Worm (Caenorhabditis elegans) whole organism, young adult: ENCODE data around the gene C28H8.2.

Source experiments
- B0019.2 ChIP-seq: fragments of 200-800 bp; sonication (Bioruptor generic); conservative IDR thresholded peaks from 2 replicates; pipeline ENCODE4 v1.3.6; 2022; ENCODE audit warnings: missing genetic modification reagents, missing genetic modification characterization, missing compliant biosample characterization
- F37B4.10 ChIP-seq: fragments of 200-800 bp; sonication (Bioruptor generic); IDR thresholded peaks from 2 replicates; pipeline ENCODE4 v1.3.6; 2022; ENCODE audit warnings: missing genetic modification characterization, missing compliant biosample characterization
- F39B2.1 ChIP-seq: fragments of 200-800 bp; sonication (Bioruptor generic); IDR thresholded peaks from 2 replicates; pipeline ENCODE4 v1.3.6; 2022; ENCODE audit warnings: missing genetic modification reagents, missing genetic modification characterization, missing compliant biosample characterization
- F55B11.4 ChIP-seq: sonication (generic microtip); optimal IDR thresholded peaks from 2 replicates; lab custom pipeline; 2016; ENCODE audit warnings: missing compliant biosample characterization, missing genetic modification characterization, borderline replicate concordance; ENCODE audit not compliant: insufficient read depth
- K11D2.4 ChIP-seq: fragments of 200-800 bp; sonication (Bioruptor generic); IDR thresholded peaks from 2 replicates; pipeline ENCODE4 v1.3.6; 2022; ENCODE audit warnings: missing genetic modification reagents, missing genetic modification characterization, missing compliant biosample characterization
- T07F8.4 ChIP-seq: sonication (generic microtip); optimal IDR thresholded peaks from 2 replicates; lab custom pipeline; 2016; ENCODE audit warnings: mild to moderate bottlenecking, missing genetic modification characterization, moderate library complexity, missing compliant biosample characterization
- Y56A3A.18 ChIP-seq: fragments of 200-800 bp; sonication (Bioruptor generic); IDR thresholded peaks from 2 replicates; pipeline ENCODE4 v1.3.6; 2022; ENCODE audit warnings: missing genetic modification reagents, missing genetic modification characterization, missing compliant biosample characterization
- Y67H2A.10 ChIP-seq: fragments of 200-800 bp; sonication (Bioruptor generic); conservative IDR thresholded peaks from 2 replicates; pipeline ENCODE4 v1.3.6; 2022; ENCODE audit warnings: missing genetic modification reagents, missing genetic modification characterization, missing compliant biosample characterization
- Y79H2A.3 ChIP-seq: fragments of 200-800 bp; sonication (Bioruptor generic); conservative IDR thresholded peaks from 2 replicates; pipeline ENCODE4 v1.3.6; 2022; ENCODE audit warnings: missing genetic modification reagents, missing genetic modification characterization, missing compliant biosample characterization
- ZK185.1 ChIP-seq: sonication (generic microtip); optimal IDR thresholded peaks from 2 replicates; lab custom pipeline; 2016; ENCODE audit warnings: mild to moderate bottlenecking, missing genetic modification characterization, missing compliant biosample characterization; ENCODE audit not compliant: poor library complexity, severe bottlenecking
- akir-1 ChIP-seq: fragments of 200-800 bp; sonication (Bioruptor generic); optimal IDR thresholded peaks from 2 replicates; lab custom pipeline; 2018; ENCODE audit warnings: mild to moderate bottlenecking, missing genetic modification characterization, moderate library complexity, missing compliant biosample characterization
- attf-5 ChIP-seq: fragments of 200-800 bp; sonication (Bioruptor generic); optimal IDR thresholded peaks from 2 replicates; lab custom pipeline; 2018; ENCODE audit warnings: mild to moderate bottlenecking, missing genetic modification characterization, missing compliant biosample characterization
- cebp-1 ChIP-seq, 2 experiments: fragments of 200-800 bp in 1 of 2; sonication (Bioruptor generic) in 1 of 2; sonication (generic microtip) in 1 of 2; IDR thresholded peaks in 1 of 2; optimal IDR thresholded peaks in 1 of 2; 2 replicates each; pipeline versions ENCODE4 v1.3.6 to Lab custom; 2017 to 2022; ENCODE audit warnings: missing compliant biosample characterization in 2 of 2, missing genetic modification characterization in 2 of 2, mild to moderate bottlenecking in 1 of 2, missing genetic modification reagents in 1 of 2, moderate library complexity in 1 of 2
- cebp-2 ChIP-seq: fragments of 200-800 bp; sonication (Bioruptor generic); IDR thresholded peaks from 2 replicates; pipeline ENCODE4 v1.3.6; 2022; ENCODE audit warnings: missing genetic modification characterization, missing compliant biosample characterization
- chd-7 ChIP-seq: sonication (generic microtip); optimal IDR thresholded peaks from 2 replicates; lab custom pipeline; 2016; ENCODE audit warnings: mild to moderate bottlenecking, missing genetic modification characterization, moderate library complexity, missing compliant biosample characterization
- dox-1 ChIP-seq: fragments of 200-800 bp; sonication (Bioruptor generic); IDR thresholded peaks from 2 replicates; pipeline ENCODE4 v1.3.6; 2022; ENCODE audit warnings: missing genetic modification reagents, missing genetic modification characterization, missing compliant biosample characterization
- ekl-4 ChIP-seq: fragments of 200-800 bp; sonication (Bioruptor generic); IDR thresholded peaks from 2 replicates; pipeline ENCODE4 v1.3.6; 2022; ENCODE audit warnings: missing genetic modification reagents, missing genetic modification characterization, missing compliant biosample characterization
- hmg-1.2 ChIP-seq: fragments of 200-800 bp; sonication (Bioruptor generic); IDR thresholded peaks from 2 replicates; pipeline ENCODE4 v1.3.6; 2022; ENCODE audit warnings: missing genetic modification reagents, missing genetic modification characterization, missing compliant biosample characterization
- hmg-20 ChIP-seq: fragments of 200-800 bp; sonication (Bioruptor generic); IDR thresholded peaks from 2 replicates; pipeline ENCODE4 v1.3.6; 2022; ENCODE audit warnings: missing genetic modification reagents, missing genetic modification characterization, missing compliant biosample characterization
- hsf-1 ChIP-seq: fragments of 200-800 bp; sonication (Bioruptor generic); IDR thresholded peaks from 2 replicates; pipeline ENCODE4 v1.3.6; 2022; ENCODE audit warnings: missing genetic modification reagents, missing genetic modification characterization, missing compliant biosample characterization
- lin-40 ChIP-seq: sonication (generic microtip); optimal IDR thresholded peaks from 2 replicates; lab custom pipeline; 2016; ENCODE audit warnings: missing genetic modification characterization, mild to moderate bottlenecking, missing compliant biosample characterization, missing genotype, missing genetic modification reagents
- nfya-1 ChIP-seq: sonication (generic microtip); optimal IDR thresholded peaks from 2 replicates; lab custom pipeline; 2017; ENCODE audit warnings: antibody characterized with exemption, missing compliant biosample characterization, missing genetic modification characterization, borderline replicate concordance; ENCODE audit not compliant: insufficient read depth
- nhr-80 ChIP-seq: sonication (generic microtip); optimal IDR thresholded peaks from 2 replicates; lab custom pipeline; 2016; ENCODE audit warnings: missing genetic modification characterization, missing compliant biosample characterization
- pha-4 ChIP-seq: fragments of 150-350 bp; sonication (generic microtip); optimal IDR thresholded peaks from 2 replicates; lab custom pipeline; 2014; ENCODE audit warnings: missing biosample characterization, missing genetic modification reagents, missing genetic modification characterization
- rcor-1 ChIP-seq: fragments of 200-800 bp; sonication (Bioruptor generic); IDR thresholded peaks from 2 replicates; pipeline ENCODE4 v1.3.6; 2022; ENCODE audit warnings: missing genetic modification reagents, missing genetic modification characterization, missing compliant biosample characterization
- repo-1 ChIP-seq: sonication (generic microtip); optimal IDR thresholded peaks from 2 replicates; lab custom pipeline; 2017; ENCODE audit warnings: mild to moderate bottlenecking, missing genetic modification characterization, missing compliant biosample characterization
- rpc-1 ChIP-seq, 2 experiments: fragments of 150-350 bp in 1 of 2; sonication (generic microtip) in 1 of 2; optimal IDR thresholded peaks; 2 replicates each; lab custom pipeline; 2014 to 2018; ENCODE audit warnings: missing biosample characterization in 1 of 2, missing genetic modification characterization in 1 of 2, missing genetic modification reagents in 1 of 2, missing genotype in 1 of 2
- snpc-3.4 ChIP-seq: sonication (generic microtip); optimal IDR thresholded peaks from 2 replicates; lab custom pipeline; 2017; ENCODE audit warnings: missing genetic modification characterization, mild to moderate bottlenecking, missing compliant biosample characterization, antibody characterized with exemption, moderate library complexity, missing genotype, missing genetic modification reagents
- somi-1 ChIP-seq: fragments of 200-800 bp; sonication (Bioruptor generic); optimal IDR thresholded peaks from 2 replicates; lab custom pipeline; 2018; ENCODE audit warnings: mild to moderate bottlenecking, missing genetic modification characterization, missing compliant biosample characterization
- tlf-1 ChIP-seq: fragments of 200-800 bp; sonication (Bioruptor generic); optimal IDR thresholded peaks from 2 replicates; lab custom pipeline; 2018; ENCODE audit warnings: mild to moderate bottlenecking, missing genetic modification characterization, missing compliant biosample characterization
- unc-130 ChIP-seq: sonication (generic microtip); optimal IDR thresholded peaks from 2 replicates; lab custom pipeline; 2016; ENCODE audit warnings: missing genetic modification reagents, missing genetic modification characterization, missing compliant biosample characterization
- ztf-22 ChIP-seq: fragments of 200-800 bp; sonication (Bioruptor generic); optimal IDR thresholded peaks from 2 replicates; lab custom pipeline; 2018; ENCODE audit warnings: mild to moderate bottlenecking, missing genetic modification characterization, moderate library complexity, missing compliant biosample characterization
- ztf-26 ChIP-seq: sonication (generic microtip); optimal IDR thresholded peaks from 2 replicates; lab custom pipeline; 2017; ENCODE audit warnings: missing genetic modification characterization, missing compliant biosample characterization

C28H8.2 gene

DNA sequence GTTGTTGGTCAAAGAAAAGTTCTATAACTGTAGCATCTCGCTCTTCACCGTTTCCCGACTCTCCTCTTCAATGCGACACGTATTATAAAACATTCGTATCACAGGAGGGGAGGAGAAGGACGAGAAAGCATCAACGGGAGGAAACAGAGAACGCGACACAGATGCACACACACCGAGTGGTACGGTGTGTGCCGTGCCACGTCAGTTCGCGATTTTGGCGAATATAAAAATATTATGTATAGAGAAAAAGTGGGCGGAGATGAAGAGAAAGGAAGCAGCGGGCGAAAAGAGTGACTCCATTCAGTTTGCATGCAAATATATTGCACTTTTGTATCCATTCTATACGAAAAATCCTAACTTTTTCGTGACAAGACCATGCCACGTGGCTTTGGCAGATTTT lies 5.4 kb upstream of the C28H8.2 start (continued):
- TF ChIP-seq F39B2.1 (GFP tag; lab: Robert Waterston, UW) (no peak), akir-1 (GFP tag; lab: Kevin White, UChicago) (no peak), somi-1 (GFP tag; lab: Kevin White, UChicago) (no peak)

DNA sequence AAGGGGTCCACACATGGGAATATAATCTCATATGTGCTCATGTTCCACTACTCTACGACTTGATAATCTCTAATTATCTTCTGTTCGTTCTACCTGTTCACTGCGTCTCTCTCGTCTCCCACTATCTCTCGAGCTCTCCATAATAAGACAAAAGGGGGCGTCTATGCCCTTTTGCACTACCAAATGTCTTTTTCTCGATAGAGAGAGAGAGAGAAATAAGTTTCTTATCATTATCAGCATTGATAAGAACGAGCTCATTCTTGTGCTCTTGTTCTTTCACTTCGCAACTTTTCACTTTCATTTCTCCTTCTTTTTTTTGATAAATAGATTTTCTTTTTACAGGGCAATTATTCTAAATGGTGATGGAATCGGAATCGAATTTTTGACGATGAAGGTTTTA lies 4.2 kb upstream of the C28H8.2 start:
- no peak for TF ChIP-seq hsf-1
- peak; percentile 55 for TF ChIP-seq dox-1 (GFP tag; lab: Robert Waterston, UW)
- TF ChIP-seq ztf-22 (GFP tag; lab: Kevin White, UChicago), result no peak
- 0 out of 2 replicates have a peak, but pooled peaks have one; percentile 6 for TF ChIP-seq hmg-1.2 (GFP tag; lab: Robert Waterston, UW)
- TF ChIP-seq nhr-80 (tag; lab: Kevin White, UChicago), result peak; percentile 88
- no peak for TF ChIP-seq F37B4.10 (GFP tag; lab: Robert Waterston, UW)
- TF ChIP-seq snpc-3.4 (tag; lab: Kevin White, UChicago), result no peak
- TF ChIP-seq nfya-1 (tag; lab: Kevin White, UChicago), result no peak
- no peak for TF ChIP-seq K11D2.4
- TF ChIP-seq F39B2.1 (GFP tag; lab: Robert Waterston, UW), result no peak
- TF ChIP-seq ZK185.1 (tag; lab: Kevin White, UChicago), result peak; percentile 2

DNA sequence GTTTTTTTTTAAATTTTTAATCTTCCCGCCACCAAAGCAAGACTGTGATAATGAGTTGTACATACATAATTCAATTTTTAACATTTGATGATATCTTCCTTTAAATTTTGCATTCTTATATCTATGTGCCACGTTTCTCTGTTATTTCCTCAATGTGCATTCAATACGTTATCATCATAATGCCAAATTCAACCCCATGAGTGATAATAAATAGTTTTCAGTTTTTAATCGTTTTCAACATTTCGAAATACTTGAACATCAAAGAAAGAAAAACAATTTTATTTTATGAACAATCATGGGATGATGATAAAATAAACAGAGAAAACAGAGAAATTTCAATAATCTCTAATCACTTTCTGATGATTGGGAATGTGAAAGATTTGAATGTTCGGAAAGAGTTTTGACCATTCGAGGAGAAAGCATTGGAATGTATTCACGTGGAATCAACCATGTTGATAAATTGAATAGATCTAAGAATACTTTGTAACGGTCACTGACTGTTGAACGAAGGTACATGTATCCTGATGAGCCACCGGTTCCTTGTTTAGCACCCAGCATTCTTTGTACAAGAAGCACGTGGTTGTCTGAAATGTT lies 2.7 kb upstream of the C28H8.2 start:
- TF ChIP-seq nhr-80 (tag; lab: Kevin White, UChicago), result peak; percentile 62
- peak; percentile 87 for TF ChIP-seq cebp-1 (GFP tag; IDR thresholded peaks at IDR 0.05; lab: Robert Waterston, UW)
- TF ChIP-seq cebp-1 (tag; optimal IDR thresholded peaks at IDR 0.05; lab: Kevin White, UChicago), result peak; percentile 86
- TF ChIP-seq hmg-1.2 (GFP tag; lab: Robert Waterston, UW), result peak; percentile 19; the same call in 1 of the 2 replicates
- TF ChIP-seq Y56A3A.18 (GFP tag; lab: Robert Waterston, UW), result 0 out of 2 replicates have a peak, but pooled peaks have one; percentile 15
- TF ChIP-seq Y79H2A.3 (GFP tag; lab: Robert Waterston, UW), result no peak
- TF ChIP-seq rcor-1 (GFP tag; lab: Robert Waterston, UW), result no peak
- peak; percentile 44 for TF ChIP-seq tlf-1 (GFP tag; lab: Kevin White, UChicago)
- TF ChIP-seq rpc-1 (optimal IDR thresholded peaks at IDR 0.05; lab: Kevin White, UChicago), result no peak
- no peak for TF ChIP-seq rpc-1 (tag; optimal IDR thresholded peaks at IDR 0.05; lab: Kevin White, UChicago)
- no peak for TF ChIP-seq lin-40 (tag; lab: Kevin White, UChicago)
- no peak for TF ChIP-seq cebp-2
- no peak for TF ChIP-seq K11D2.4
- no peak for TF ChIP-seq F55B11.4 (tag; lab: Kevin White, UChicago)
- peak; percentile 8 for TF ChIP-seq chd-7 (tag; lab: Kevin White, UChicago)
- no peak for TF ChIP-seq Y67H2A.10
- TF ChIP-seq attf-5 (GFP tag; lab: Kevin White, UChicago), result peak; percentile 26
- TF ChIP-seq repo-1 (tag; lab: Kevin White, UChicago), result peak; percentile 53

DNA sequence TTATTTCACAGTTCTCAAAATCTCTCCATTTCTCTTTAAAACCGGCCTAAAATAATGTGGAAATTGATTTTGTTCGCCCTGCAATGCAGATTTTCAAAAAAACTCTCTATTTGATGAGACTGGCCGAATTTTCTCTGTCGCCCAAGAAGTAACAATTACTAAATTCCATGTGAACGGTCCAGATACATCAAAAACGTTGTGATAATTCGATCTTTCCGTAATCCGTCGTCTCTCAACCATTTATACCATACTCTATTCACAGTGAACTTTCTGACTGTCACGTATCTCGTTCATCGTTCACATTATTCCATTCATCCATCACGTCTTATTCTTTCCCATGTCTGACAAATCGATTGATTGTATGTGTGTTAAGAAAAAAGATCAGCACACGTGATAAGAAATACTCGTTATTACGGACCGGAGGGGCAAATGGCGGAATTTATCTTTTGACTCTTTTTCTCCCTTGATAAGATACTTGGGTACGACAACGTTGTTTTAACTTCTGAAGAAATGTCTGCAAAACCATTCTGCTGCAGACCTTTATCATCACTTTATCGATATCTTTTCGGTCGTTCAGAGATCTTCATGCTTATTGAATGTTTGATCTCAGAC lies 1.1 kb downstream of the C28H8.2 start:
- TF ChIP-seq hmg-20 (no peak), lin-40 (tag; lab: Kevin White, UChicago) (peak; percentile 0), B0019.2 (GFP tag; lab: Robert Waterston, UW) (no peak), somi-1 (GFP tag; lab: Kevin White, UChicago) (peak; percentile 6), akir-1 (GFP tag; lab: Kevin White, UChicago) (no peak), ztf-26 (tag; lab: Kevin White, UChicago) (peak; percentile 36), unc-130 (GFP tag; lab: Kevin White, UChicago) (no peak), pha-4 (tag; lab: Kevin White, UChicago) (no peak), T07F8.4 (tag; lab: Kevin White, UChicago) (no peak), ekl-4 (GFP tag; lab: Robert Waterston, UW) (no peak)
- TF ChIP-seq, all 124 proteins: peak for 3
